Worm (Caenorhabditis elegans) whole organism, mixed stage, embryonic: ENCODE measurements around the gene F44E5.4.

ENCODE experiments used
- M03D4.4 ChIP-seq: sonication (generic microtip); optimal IDR thresholded peaks from 2 replicates; lab custom pipeline; 2017; ENCODE audit warnings: mild to moderate bottlenecking, missing genetic modification characterization, missing compliant biosample characterization
- bed-3 ChIP-seq: fragments of 200-800 bp; sonication (Bioruptor generic); optimal IDR thresholded peaks from 3 replicates; lab custom pipeline; 2018; ENCODE audit warnings: mild to moderate bottlenecking, missing genetic modification characterization, moderate library complexity, missing compliant biosample characterization
- ceh-39 ChIP-seq: fragments of 150-350 bp; optimal IDR thresholded peaks from 2 replicates; lab custom pipeline; 2014; ENCODE audit warnings: missing biosample characterization, missing genetic modification characterization
- ceh-83 ChIP-seq: fragments of 200-800 bp; sonication (Bioruptor generic); optimal IDR thresholded peaks from 2 replicates; lab custom pipeline; 2018; ENCODE audit warnings: mild to moderate bottlenecking, missing genetic modification characterization, missing compliant biosample characterization
- ces-1 ChIP-seq: fragments of 150-350 bp; optimal IDR thresholded peaks from 2 replicates; lab custom pipeline; 2014; ENCODE audit warnings: missing biosample characterization, missing genetic modification reagents, missing genetic modification characterization
- cnd-1 ChIP-seq: fragments of 200-800 bp; sonication (Bioruptor generic); optimal IDR thresholded peaks from 2 replicates; lab custom pipeline; 2018; ENCODE audit warnings: mild to moderate bottlenecking, missing genetic modification characterization, missing compliant biosample characterization
- drap-1 ChIP-seq: fragments of 200-800 bp; sonication (Bioruptor generic); optimal IDR thresholded peaks from 3 replicates; lab custom pipeline; 2018; ENCODE audit warnings: mild to moderate bottlenecking, missing genetic modification characterization, missing compliant biosample characterization
- elt-1 ChIP-seq: sonication (generic microtip); optimal IDR thresholded peaks from 2 replicates; lab custom pipeline; 2017; ENCODE audit warnings: missing genetic modification characterization, mild to moderate bottlenecking, missing compliant biosample characterization, antibody characterized with exemption, moderate library complexity, borderline replicate concordance; ENCODE audit not compliant: insufficient read depth
- flh-1 ChIP-seq: fragments of 200-800 bp; sonication (Bioruptor generic); optimal IDR thresholded peaks from 2 replicates; lab custom pipeline; 2018; ENCODE audit warnings: mild to moderate bottlenecking, missing genetic modification characterization, moderate library complexity, missing compliant biosample characterization
- ham-2 ChIP-seq: fragments of 200-800 bp; sonication (Bioruptor generic); optimal IDR thresholded peaks from 2 replicates; lab custom pipeline; 2018; ENCODE audit warnings: mild to moderate bottlenecking, missing genetic modification characterization, missing compliant biosample characterization
- hlh-1 ChIP-seq: fragments of 150-350 bp; optimal IDR thresholded peaks from 2 replicates; lab custom pipeline; 2014; ENCODE audit warnings: missing biosample characterization, missing genetic modification reagents, missing genetic modification characterization
- lin-13 ChIP-seq: fragments of 150-350 bp; optimal IDR thresholded peaks from 2 replicates; lab custom pipeline; 2014; ENCODE audit warnings: missing biosample characterization, missing genetic modification characterization
- lin-32 ChIP-seq: fragments of 200-800 bp; sonication (Bioruptor generic); optimal IDR thresholded peaks from 2 replicates; lab custom pipeline; 2018; ENCODE audit warnings: mild to moderate bottlenecking, missing genetic modification characterization, missing compliant biosample characterization
- lsy-2 ChIP-seq: fragments of 150-350 bp; optimal IDR thresholded peaks from 2 replicates; lab custom pipeline; 2014; ENCODE audit warnings: missing biosample characterization, missing genetic modification characterization
- mab-5 ChIP-seq: fragments of 150-350 bp; optimal IDR thresholded peaks from 2 replicates; lab custom pipeline; 2014; ENCODE audit warnings: missing biosample characterization, missing genetic modification characterization
- mep-1 ChIP-seq: fragments of 150-350 bp; optimal IDR thresholded peaks from 2 replicates; lab custom pipeline; 2017; ENCODE audit warnings: missing biosample characterization, missing genetic modification reagents, missing genetic modification characterization, inconsistent platforms
- mls-2 ChIP-seq: sonication (generic microtip); optimal IDR thresholded peaks from 2 replicates; lab custom pipeline; 2016; ENCODE audit warnings: mild to moderate bottlenecking, missing genetic modification characterization, moderate library complexity, missing compliant biosample characterization
- nhr-28 ChIP-seq: fragments of 150-350 bp; optimal IDR thresholded peaks from 2 replicates; lab custom pipeline; 2014; ENCODE audit warnings: missing biosample characterization, missing genetic modification characterization
- pha-4 ChIP-seq: fragments of 150-350 bp; optimal IDR thresholded peaks from 2 replicates; lab custom pipeline; 2018; ENCODE audit warnings: missing biosample characterization, missing genetic modification reagents, missing genetic modification characterization
- sptf-1 ChIP-seq: sonication (generic microtip); optimal IDR thresholded peaks from 2 replicates; lab custom pipeline; 2017; ENCODE audit warnings: mild to moderate bottlenecking, missing genetic modification characterization, moderate library complexity, missing compliant biosample characterization
- unc-120 ChIP-seq: sonication (generic microtip); optimal IDR thresholded peaks from 2 replicates; lab custom pipeline; 2017; ENCODE audit warnings: missing genetic modification characterization, missing compliant biosample characterization; ENCODE audit not compliant: poor library complexity, severe bottlenecking
- unc-39 ChIP-seq: fragments of 150-350 bp; optimal IDR thresholded peaks from 2 replicates; lab custom pipeline; 2014; ENCODE audit warnings: missing biosample characterization, missing genetic modification characterization
- unc-62 ChIP-seq: fragments of 150-350 bp; optimal IDR thresholded peaks from 2 replicates; lab custom pipeline; 2014; ENCODE audit warnings: missing biosample characterization, missing genetic modification reagents, missing genetic modification characterization
- zip-8 ChIP-seq: fragments of 150-350 bp; optimal IDR thresholded peaks from 2 replicates; lab custom pipeline; 2014; ENCODE audit warnings: missing biosample characterization, missing genetic modification characterization
- ztf-11 ChIP-seq: fragments of 150-350 bp; optimal IDR thresholded peaks from 2 replicates; lab custom pipeline; 2014; ENCODE audit warnings: missing biosample characterization, missing genetic modification characterization

Gene F44E5.4

ce11 chrII:11733850-11734249, 25.3 kb downstream of the F44E5.4 start:
- TF ChIP-seq elt-1 (tag; lab: Kevin White, UChicago) (peak; percentile 53), M03D4.4 (no peak)

ce11 chrII:11732513-11732912, 26.6 kb downstream of the F44E5.4 start, which contains the start of gene F13D12.8:
F13D12.8 (minus strand) TSS chrII:11732594.
- TF ChIP-seq mls-2 (tag; lab: Kevin White, UChicago) = no peak
- TF ChIP-seq ces-1 = peak; percentile 39
- TF ChIP-seq, all 35 proteins: peak for 1

- TF ChIP-seq lsy-2 (tag; lab: Kevin White, UChicago) (no peak), ceh-83 (no peak), nhr-28 (tag; lab: Kevin White, UChicago) (no peak), ztf-11 (tag; lab: Kevin White, UChicago) (no peak), mab-5 (tag; lab: Kevin White, UChicago) (no peak), drap-1 (GFP tag; lab: Kevin White, UChicago) (no peak), pha-4 (no peak), flh-1 (no peak), ham-2 (GFP tag; lab: Kevin White, UChicago) (no peak), hlh-1 (tag; lab: Kevin White, UChicago) (no peak)
Observed at ce11 chrII:11731174-11731724, 27.9 kb downstream of the F44E5.4 start.

- TF ChIP-seq mab-5 (tag; lab: Kevin White, UChicago) (no peak), ceh-83 (no peak), drap-1 (GFP tag; lab: Kevin White, UChicago) (no peak), pha-4 (no peak), ztf-11 (tag; lab: Kevin White, UChicago) (no peak), lin-13 (tag; lab: Kevin White, UChicago) (no peak), mep-1 (tag; lab: Kevin White, UChicago) (no peak), cnd-1 (tag; lab: Kevin White, UChicago) (no peak), lsy-2 (tag; lab: Kevin White, UChicago) (no peak), unc-120 (no peak), sptf-1 (tag; lab: Kevin White, UChicago) (no peak), nhr-28 (tag; lab: Kevin White, UChicago) (no peak)
Observed at ce11 chrII:11729757-11730535, 29.2 kb downstream of the F44E5.4 start.

- peak; percentile 45 for TF ChIP-seq unc-120
- peak; percentile 91 for TF ChIP-seq hlh-1 (tag; lab: Kevin White, UChicago)
- TF ChIP-seq ces-1 = no peak
Observed at ce11 chrII:11728545-11729105, 30.5 kb downstream of the F44E5.4 start, which contains the start of gene alh-8. alh-8 (plus strand) TSS chrII:11729055.

- TF ChIP-seq mep-1 (tag; lab: Kevin White, UChicago) (no peak), drap-1 (GFP tag; lab: Kevin White, UChicago) (no peak), ceh-39 (tag; lab: Kevin White, UChicago) (no peak), unc-120 (no peak)
Observed at ce11 chrII:11727438-11727837, 31.7 kb downstream of the F44E5.4 start.

ce11 chrII:11726470-11727106, 32.5 kb downstream of the F44E5.4 start, which contains the start of gene F13D12.5:
F13D12.5 (plus strand) TSS chrII:11726814.
- TF ChIP-seq unc-39 (tag; lab: Kevin White, UChicago) = no peak
- TF ChIP-seq, all 35 proteins: peak for 0

ce11 chrII:11725615-11726014, 33.5 kb downstream of the F44E5.4 start:
- TF ChIP-seq ceh-39 (tag; lab: Kevin White, UChicago) = no peak
- TF ChIP-seq lin-32 (GFP tag; lab: Kevin White, UChicago) = no peak
- no peak for TF ChIP-seq flh-1
- no peak for TF ChIP-seq unc-39 (tag; lab: Kevin White, UChicago)
- no peak for TF ChIP-seq ces-1
- TF ChIP-seq hlh-1 (tag; lab: Kevin White, UChicago) = no peak
- TF ChIP-seq ztf-11 (tag; lab: Kevin White, UChicago) = no peak
- TF ChIP-seq bed-3 (GFP tag; lab: Kevin White, UChicago) = no peak
- TF ChIP-seq lsy-2 (tag; lab: Kevin White, UChicago) = no peak
- no peak for TF ChIP-seq cnd-1 (tag; lab: Kevin White, UChicago)
- TF ChIP-seq zip-8 (tag; lab: Kevin White, UChicago) = no peak
- no peak for TF ChIP-seq elt-1 (tag; lab: Kevin White, UChicago)
- TF ChIP-seq drap-1 (GFP tag; lab: Kevin White, UChicago) = no peak
- no peak for TF ChIP-seq ham-2 (GFP tag; lab: Kevin White, UChicago)
- TF ChIP-seq unc-62 (GFP tag; lab: Kevin White, UChicago) = no peak
